Fruit fly (Drosophila melanogaster) whole organism, wandering third instar larva: ENCODE measurements around the gene CG16953.

Source experiments
- Abd-B ChIP-seq: fragments of >200 bp; optimal IDR thresholded peaks from 2 replicates; lab custom pipeline; 2017; ENCODE audit warnings: missing biosample characterization, missing genetic modification characterization
- CG9705 ChIP-seq: fragments of 200-800 bp; sonication (Bioruptor generic); optimal IDR thresholded peaks from 2 replicates; lab custom pipeline; 2018; ENCODE audit warnings: missing biosample characterization, mild to moderate bottlenecking, missing genetic modification characterization
- CrebA ChIP-seq: fragments of 200-800 bp; sonication (Bioruptor generic); optimal IDR thresholded peaks from 2 replicates; lab custom pipeline; 2016; ENCODE audit warnings: missing biosample characterization, mild to moderate bottlenecking, missing genetic modification characterization, borderline replicate concordance
- Dfd ChIP-seq: fragments of >200 bp; optimal IDR thresholded peaks from 2 replicates; lab custom pipeline; 2017; ENCODE audit warnings: missing biosample characterization, missing genetic modification characterization
- GATAd ChIP-seq: sonication (Bioruptor generic); optimal IDR thresholded peaks from 2 replicates; lab custom pipeline; 2016; ENCODE audit warnings: missing biosample characterization, missing genetic modification characterization
- HLH106 ChIP-seq: fragments of 200-800 bp; optimal IDR thresholded peaks from 3 replicates; lab custom pipeline; 2019; ENCODE audit warnings: missing biosample characterization, mild to moderate bottlenecking, missing genetic modification characterization, moderate library complexity
- Hnf4 ChIP-seq: fragments of 200-800 bp; sonication (Bioruptor generic); optimal IDR thresholded peaks from 2 replicates; lab custom pipeline; 2016; ENCODE audit warnings: missing biosample characterization, mild to moderate bottlenecking, missing genetic modification characterization
- Hr78 ChIP-seq: fragments of >200 bp; optimal IDR thresholded peaks from 2 replicates; lab custom pipeline; 2017; ENCODE audit warnings: missing biosample characterization, missing genetic modification characterization
- Hr83 ChIP-seq: fragments of 200-300 bp; sonication (Bioruptor generic); optimal IDR thresholded peaks from 2 replicates; lab custom pipeline; 2016; ENCODE audit warnings: missing biosample characterization, mild to moderate bottlenecking, missing genetic modification characterization, moderate library complexity; ENCODE audit not compliant: poor library complexity, severe bottlenecking
- Jra ChIP-seq: sonication (Bioruptor generic); optimal IDR thresholded peaks from 2 replicates; lab custom pipeline; 2016; ENCODE audit warnings: missing biosample characterization, missing genetic modification characterization
- Myc ChIP-seq: fragments of >200 bp; optimal IDR thresholded peaks from 2 replicates; lab custom pipeline; 2017
- N ChIP-seq: fragments of >200 bp; optimal IDR thresholded peaks from 2 replicates; lab custom pipeline; 2018; ENCODE audit warnings: missing biosample characterization, missing external identifiers, missing genetic modification characterization
- OdsH ChIP-seq: fragments of 200-800 bp; sonication (Bioruptor generic); optimal IDR thresholded peaks from 2 replicates; lab custom pipeline; 2016; ENCODE audit warnings: missing biosample characterization, mild to moderate bottlenecking, missing genetic modification characterization
- Rel ChIP-seq, 2 experiments: fragments of 200-800 bp; sonication (Bioruptor generic) in 1 of 2; optimal IDR thresholded peaks; 2 replicates in 1 of 2; 3 replicates in 1 of 2; lab custom pipeline; 2016 to 2019; ENCODE audit warnings: mild to moderate bottlenecking in 2 of 2, missing biosample characterization in 2 of 2, missing genetic modification characterization in 2 of 2, moderate library complexity in 1 of 2
- Sp1 ChIP-seq: fragments of 200-800 bp; sonication (Bioruptor generic); optimal IDR thresholded peaks from 3 replicates; lab custom pipeline; 2019; ENCODE audit warnings: missing biosample characterization, mild to moderate bottlenecking, missing genetic modification characterization, moderate library complexity
- Vsx2 ChIP-seq: fragments of 200-300, 225-300 bp; sonication (Bioruptor generic); optimal IDR thresholded peaks from 2 replicates; lab custom pipeline; 2018; ENCODE audit warnings: missing biosample characterization, missing genetic modification characterization; ENCODE audit not compliant: partially characterized antibody
- brk ChIP-seq: fragments of 200-800 bp; sonication (Bioruptor generic); optimal IDR thresholded peaks from 2 replicates; lab custom pipeline; 2016; ENCODE audit warnings: missing biosample characterization, mild to moderate bottlenecking, missing genetic modification characterization
- dsf ChIP-seq: sonication (Bioruptor generic); optimal IDR thresholded peaks from 2 replicates; lab custom pipeline; 2016; ENCODE audit warnings: missing biosample characterization, missing genetic modification characterization, borderline replicate concordance
- foxo ChIP-seq, 2 experiments: fragments of 200-800 bp; sonication (Bioruptor generic); optimal IDR thresholded peaks; 2 replicates in 1 of 2; 3 replicates in 1 of 2; lab custom pipeline; 2016 to 2017; ENCODE audit warnings: missing biosample characterization in 2 of 2, missing genetic modification characterization in 2 of 2
- fru ChIP-seq: fragments of 200-800 bp; sonication (Bioruptor generic); optimal IDR thresholded peaks from 3 replicates; lab custom pipeline; 2016; ENCODE audit warnings: missing biosample characterization, mild to moderate bottlenecking, missing genetic modification characterization
- h ChIP-seq: fragments of 200-800 bp; sonication (Bioruptor generic); optimal IDR thresholded peaks from 3 replicates; lab custom pipeline; 2016; ENCODE audit warnings: missing biosample characterization, mild to moderate bottlenecking, missing genetic modification characterization
- jim ChIP-seq: fragments of 175-275, 200-325 bp; sonication (Bioruptor generic); optimal IDR thresholded peaks from 2 replicates; lab custom pipeline; 2016; ENCODE audit warnings: missing biosample characterization, mild to moderate bottlenecking, missing genetic modification characterization
- psq ChIP-seq: fragments of 200-800 bp; sonication (Bioruptor generic); optimal IDR thresholded peaks from 3 replicates; lab custom pipeline; 2017; ENCODE audit warnings: missing biosample characterization, mild to moderate bottlenecking, missing genetic modification characterization, moderate library complexity
- rgr ChIP-seq: fragments of 200-800 bp; sonication (Bioruptor generic); optimal IDR thresholded peaks from 3 replicates; lab custom pipeline; 2016; ENCODE audit warnings: missing biosample characterization, mild to moderate bottlenecking, missing genetic modification characterization
- sage ChIP-seq: fragments of 200-800 bp; sonication (Bioruptor generic); optimal IDR thresholded peaks from 2 replicates; lab custom pipeline; 2016; ENCODE audit warnings: missing biosample characterization, mild to moderate bottlenecking, missing genetic modification characterization
- sv ChIP-seq: fragments of 200-800 bp; sonication (Bioruptor generic); optimal IDR thresholded peaks from 3 replicates; lab custom pipeline; 2016; ENCODE audit warnings: missing biosample characterization, missing genetic modification characterization
- tai ChIP-seq: sonication (Bioruptor generic); optimal IDR thresholded peaks from 2 replicates; lab custom pipeline; 2016; ENCODE audit warnings: missing biosample characterization, missing genetic modification characterization
- usp ChIP-seq: fragments of >200 bp; optimal IDR thresholded peaks from 2 replicates; lab custom pipeline; 2017; ENCODE audit warnings: missing biosample characterization, missing genetic modification characterization
- woc ChIP-seq: sonication (Bioruptor generic); optimal IDR thresholded peaks from 2 replicates; lab custom pipeline; 2016; ENCODE audit warnings: missing biosample characterization, mild to moderate bottlenecking, missing genetic modification characterization

The CG16953 gene

dm6 chr3R:20549017-20549854 is 36.4 kb downstream of the CG16953 start:
- TF ChIP-seq Hr78 (GFP tag; lab: Kevin White, UChicago) (no peak), h (peak; percentile 21), Rel (GFP tag; optimal IDR thresholded peaks at IDR 0.05; lab: Kevin White, UChicago) (no peak), Rel (tag; optimal IDR thresholded peaks at IDR 0.05; lab: Kevin White, UChicago) (peak; percentile 9), Hr83 (GFP tag; lab: Kevin White, UChicago) (peak; percentile 15), Dfd (GFP tag; lab: Kevin White, UChicago) (no peak), Hnf4 (GFP tag; lab: Kevin White, UChicago) (no peak), rgr (peak; percentile 21), fru (GFP tag; lab: Kevin White, UChicago) (peak; percentile 22)

- peak; percentile 47 for TF ChIP-seq CrebA (GFP tag; lab: Kevin White, UChicago)
- no peak for TF ChIP-seq Myc (lab: Kevin White, UChicago)
Measured at dm6 chr3R:20548255-20548654, 37.4 kb downstream of the CG16953 start.

DNA sequence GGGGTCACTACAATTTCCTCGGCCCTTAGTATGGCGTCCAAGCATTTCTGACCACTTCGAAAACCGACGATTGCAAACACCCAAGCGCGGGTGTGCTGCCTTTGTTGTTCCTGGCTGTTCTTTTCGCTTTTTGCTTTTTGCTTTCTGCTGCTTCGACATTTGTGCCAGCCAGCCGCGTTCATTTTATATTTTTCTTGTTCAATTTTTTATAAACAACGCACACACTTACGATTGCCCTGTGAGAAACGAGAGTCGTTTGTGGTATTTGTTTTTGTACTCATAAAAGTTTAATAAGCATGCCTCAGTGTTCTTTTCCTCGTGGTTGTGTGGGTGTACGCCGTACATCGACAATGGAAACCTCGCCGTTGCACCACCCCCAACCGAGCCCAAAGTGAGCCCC is 37.9 kb downstream of the CG16953 start:
- peak; percentile 5 for TF ChIP-seq rgr
- peak; percentile 36 for TF ChIP-seq sage (GFP tag; lab: Kevin White, UChicago)
- TF ChIP-seq tai (GFP tag; lab: Kevin White, UChicago): no peak
- TF ChIP-seq Rel (GFP tag; optimal IDR thresholded peaks at IDR 0.05; lab: Kevin White, UChicago): no peak
- peak; percentile 51 for TF ChIP-seq Rel (tag; optimal IDR thresholded peaks at IDR 0.05; lab: Kevin White, UChicago)
- no peak for TF ChIP-seq OdsH (GFP tag; lab: Kevin White, UChicago)
- TF ChIP-seq Sp1 (GFP tag; lab: Kevin White, UChicago): no peak

DNA sequence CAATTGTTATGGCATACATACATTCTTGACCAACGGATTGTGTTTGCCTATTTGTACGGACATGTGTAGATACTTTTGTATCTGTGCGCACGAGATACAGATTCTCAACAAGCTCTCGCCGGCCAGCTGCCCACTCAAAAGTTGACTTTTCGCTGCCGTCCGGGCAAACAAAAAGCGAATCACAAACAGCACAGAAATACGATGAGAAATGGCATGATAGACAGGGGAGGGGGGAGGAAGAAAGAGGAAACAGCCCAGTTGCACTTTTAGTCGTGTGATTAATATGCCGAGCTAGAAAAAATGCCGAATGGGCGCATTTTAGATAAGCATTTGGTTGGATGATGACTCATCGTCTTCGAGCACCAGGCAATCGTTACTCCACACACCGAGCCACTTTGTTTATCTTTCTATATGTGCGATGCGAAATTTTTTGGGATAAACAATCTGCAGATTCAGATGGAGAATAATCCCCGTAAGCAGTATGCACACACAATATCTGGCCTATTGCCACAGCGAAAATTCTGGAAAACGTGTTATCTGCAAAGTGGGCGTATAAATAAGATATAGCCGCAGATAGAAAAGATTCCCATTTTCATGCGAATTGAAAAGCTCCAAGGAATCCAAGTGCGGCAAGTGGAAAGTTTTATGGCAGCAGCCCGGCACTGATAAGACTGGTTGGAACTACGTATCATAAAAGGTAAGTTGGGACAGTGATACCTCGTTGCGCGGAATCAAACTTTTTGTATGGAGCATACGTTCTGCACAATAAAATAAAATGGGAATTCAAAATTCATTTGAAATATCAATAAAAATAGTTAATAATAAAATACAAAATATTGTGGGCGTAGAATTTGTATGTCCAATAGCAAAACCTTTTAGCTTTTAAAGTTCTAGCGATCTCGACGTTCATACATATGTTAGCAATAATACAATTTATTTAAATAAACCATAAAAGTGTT is 38.7 kb downstream of the CG16953 start:
- TF ChIP-seq foxo (GFP tag; optimal IDR thresholded peaks at IDR 0.05; lab: Kevin White, UChicago): peak in 1 of 2 experiments; percentile 27
- TF ChIP-seq Rel (GFP tag; optimal IDR thresholded peaks at IDR 0.05; lab: Kevin White, UChicago): no peak
- TF ChIP-seq Rel (tag; optimal IDR thresholded peaks at IDR 0.05; lab: Kevin White, UChicago): peak; percentile 21
- peak; percentile 24 for TF ChIP-seq h
- TF ChIP-seq Sp1 (GFP tag; lab: Kevin White, UChicago): no peak
- no peak for TF ChIP-seq GATAd (GFP tag; lab: Kevin White, UChicago)
- TF ChIP-seq Myc (lab: Kevin White, UChicago): no peak

DNA sequence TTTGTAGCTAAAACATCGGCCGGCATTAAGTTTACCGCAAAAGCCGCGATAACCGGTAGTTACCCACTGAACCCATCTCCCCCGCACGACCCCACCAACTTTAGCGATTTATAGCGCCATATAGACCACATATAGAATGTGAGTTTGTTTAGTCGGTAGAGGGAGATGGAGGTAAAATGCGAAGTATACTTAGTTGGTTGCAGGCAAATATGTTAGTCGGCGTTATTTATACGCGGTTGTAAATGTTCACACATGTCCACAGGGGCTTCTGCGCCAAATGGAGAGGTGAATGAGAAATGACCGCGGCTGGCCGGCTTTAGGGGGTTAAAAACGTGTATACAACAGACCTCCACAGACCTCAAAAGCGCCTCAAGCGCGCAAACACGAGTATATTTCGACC is 40.0 kb downstream of the CG16953 start:
- peak; percentile 3 for TF ChIP-seq psq (GFP tag; lab: Kevin White, UChicago)
- no peak for TF ChIP-seq usp (GFP tag; lab: Kevin White, UChicago)
- TF ChIP-seq foxo (GFP tag; optimal IDR thresholded peaks at IDR 0.05; lab: Kevin White, UChicago): peak in 1 of 2 experiments; percentile 15
- no peak for TF ChIP-seq sv (GFP tag; lab: Kevin White, UChicago)
- peak; percentile 9 for TF ChIP-seq rgr
- TF ChIP-seq brk: no peak
- TF ChIP-seq HLH106 (tag; lab: Kevin White, UChicago): peak; percentile 6
- TF ChIP-seq Hnf4 (GFP tag; lab: Kevin White, UChicago): no peak
- TF ChIP-seq CG9705 (GFP tag; lab: Kevin White, UChicago): no peak
- TF ChIP-seq jim: no peak
- no peak for TF ChIP-seq Abd-B
- TF ChIP-seq Jra (GFP tag; lab: Kevin White, UChicago): no peak
- TF ChIP-seq fru (GFP tag; lab: Kevin White, UChicago): peak; percentile 3
- no peak for TF ChIP-seq Vsx2 (GFP tag; lab: Kevin White, UChicago)
- TF ChIP-seq woc (GFP tag; lab: Kevin White, UChicago): no peak
- TF ChIP-seq N (GFP tag; lab: Kevin White, UChicago): no peak
- TF ChIP-seq dsf: no peak
- TF ChIP-seq OdsH (GFP tag; lab: Kevin White, UChicago): no peak
- TF ChIP-seq Hr78 (GFP tag; lab: Kevin White, UChicago): no peak
- TF ChIP-seq, all 38 proteins: peak for 5
